Worm (Caenorhabditis elegans): ENCODE measurements around the gene rps-2.

ce11 chrIV:7938834-7939233 is 12.6 kb upstream of the rps-2 start, which contains the start of gene F20D12.7:
- TF ChIP-seq dao-5 (tag; optimal IDR thresholded peaks at IDR 0.05) (no peak), him-1 (tag; optimal IDR thresholded peaks at IDR 0.05) (no peak), W03F9.2 (tag; optimal IDR thresholded peaks at IDR 0.05) (no peak)
